Worm (Caenorhabditis elegans): Measurements from ENCODE around the gene C45B2.8.

The C45B2.8 gene

ce11 chrX:6059163-6059782 is 28.5 kb upstream of the C45B2.8 start (continued):
- TF ChIP-seq php-3 (GFP tag; IDR thresholded peaks at IDR 0.05) (no peak), dmd-6 (GFP tag; IDR thresholded peaks at IDR 0.05) (peak; percentile 55), fkh-10 (GFP tag; optimal IDR thresholded peaks at IDR 0.05) (no peak)

- TF ChIP-seq hlh-11 (tag; optimal IDR thresholded peaks at IDR 0.05) (peak; percentile 25), hlh-30 (tag; optimal IDR thresholded peaks at IDR 0.05; ENCODE audit: insufficient read depth) (peak; percentile 9), mdl-1 (tag; optimal IDR thresholded peaks at IDR 0.05) (peak in 1 of 2 experiments; percentile 23), egl-43 (GFP tag; IDR thresholded peaks at IDR 0.05) (no peak), mdt-29 (GFP tag; IDR thresholded peaks at IDR 0.05) (no peak)
These were observed 23.4 kb upstream of the C45B2.8 start for ce11 chrX:6064385-6064784.

ce11 chrX:6065936-6066452 is 21.8 kb upstream of the C45B2.8 start, which contains the start of gene ptr-4:
TSS of gene ptr-4 (minus strand) at chrX:6065986.
- TF ChIP-seq unc-62 (GFP tag; optimal IDR thresholded peaks at IDR 0.05 in 1 of 2) (peak in 1 of 2 experiments; percentile 92), unc-62 (tag; optimal IDR thresholded peaks at IDR 0.05) (no peak), F37D6.2 (tag; optimal IDR thresholded peaks at IDR 0.05) (no peak)

- TF ChIP-seq daf-8 (GFP tag; IDR thresholded peaks at IDR 0.05), result no peak
- TF ChIP-seq zip-2 (tag; optimal IDR thresholded peaks at IDR 0.05), result no peak
- TF ChIP-seq nhr-42 (GFP tag; IDR thresholded peaks at IDR 0.05), result no peak
- TF ChIP-seq dpl-1 (GFP tag; optimal IDR thresholded peaks at IDR 0.05), result no peak
- TF ChIP-seq Y48G9A.11 (GFP tag; IDR thresholded peaks at IDR 0.05), result no peak
These were observed 21.2 kb upstream of the C45B2.8 start for ce11 chrX:6066618-6067017.

ce11 chrX:6075209-6075608 is 12.6 kb upstream of the C45B2.8 start, which contains the start of gene lgc-58:
TSS of gene lgc-58 (plus strand) at chrX:6075509.
- TF ChIP-seq nhr-48 (tag; optimal IDR thresholded peaks at IDR 0.05) (no peak), unc-62 (GFP tag; optimal IDR thresholded peaks at IDR 0.05 in 1 of 2) (no peak), unc-62 (tag; optimal IDR thresholded peaks at IDR 0.05) (no peak), ztf-7 (tag; optimal IDR thresholded peaks at IDR 0.05) (no peak), egl-43 (GFP tag; IDR thresholded peaks at IDR 0.05) (no peak), R02D3.7 (tag; optimal IDR thresholded peaks at IDR 0.05) (no peak), zip-11 (GFP tag; IDR thresholded peaks at IDR 0.05) (no peak), spr-3 (GFP tag; optimal IDR thresholded peaks at IDR 0.05) (no peak)

ce11 chrX:6081793-6082192 is 6.0 kb upstream of the C45B2.8 start:
- TF ChIP-seq nhr-77 (tag; optimal IDR thresholded peaks at IDR 0.05) (peak; percentile 7), hlh-11 (tag; optimal IDR thresholded peaks at IDR 0.05) (peak; percentile 3), dmd-6 (GFP tag; IDR thresholded peaks at IDR 0.05) (peak; percentile 48; the same call in 1 of the 2 replicates), pqm-1 (tag; optimal IDR thresholded peaks at IDR 0.05) (peak; percentile 40), nhr-28 (tag; optimal IDR thresholded peaks at IDR 0.05) (peak; percentile 81), zip-11 (GFP tag; IDR thresholded peaks at IDR 0.05) (no peak), cey-2 (tag; optimal IDR thresholded peaks at IDR 0.05; ENCODE audit: borderline replicate concordance, insufficient read depth) (no peak), ztf-11 (tag; optimal IDR thresholded peaks at IDR 0.05) (no peak), arid-1 (GFP tag; conservative IDR thresholded peaks at IDR 0.05) (no peak), tra-1 (GFP tag; IDR thresholded peaks at IDR 0.05) (0 out of 2 replicates have a peak, but pooled peaks have one; percentile 30)

ce11 chrX:6082660-6083059 is 5.1 kb upstream of the C45B2.8 start, which contains the start of gene C45B2.3:
TSS of gene C45B2.3 (plus strand) at chrX:6082960.
- TF ChIP-seq F37D6.2 (tag; optimal IDR thresholded peaks at IDR 0.05) (no peak), tag-97 (GFP tag; IDR thresholded peaks at IDR 0.05) (no peak), pqm-1 (tag; optimal IDR thresholded peaks at IDR 0.05) (no peak), zfp-2 (tag; optimal IDR thresholded peaks at IDR 0.05) (no peak), fkh-10 (GFP tag; optimal IDR thresholded peaks at IDR 0.05) (no peak)
